Fruit fly (Drosophila melanogaster): ENCODE results near the gene PGRP-LB.

The PGRP-LB gene

DNA sequence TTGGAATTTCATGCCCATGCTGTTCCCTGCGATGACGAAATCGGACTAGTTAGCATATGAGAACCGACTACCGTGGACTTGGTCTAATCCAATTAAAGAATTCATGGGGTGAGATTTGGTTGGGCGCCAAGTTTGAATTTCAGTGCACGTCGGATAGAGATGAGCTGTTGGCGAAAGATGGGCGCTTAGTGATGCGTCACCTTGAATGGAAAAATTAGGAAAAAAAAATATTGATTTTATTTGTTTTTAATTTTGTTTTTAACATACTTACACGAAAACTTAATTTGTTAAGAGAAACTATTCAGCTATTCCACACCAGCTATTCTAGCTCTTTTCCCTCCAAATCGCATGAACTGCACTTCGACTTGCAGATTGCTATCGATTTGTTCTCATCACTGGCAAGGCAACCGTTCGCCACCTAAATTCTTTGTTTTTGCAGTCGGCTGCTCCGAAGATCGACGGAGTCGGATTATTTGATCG is 38.7 kb downstream of the PGRP-LB start, which contains the start of the genes ninaG and Sptz (continued):
- TF ChIP-seq kay (GFP tag; optimal IDR thresholded peaks at IDR 0.05), result peak; percentile 93
- TF ChIP-seq sim (GFP tag; IDR thresholded peaks at IDR 0.05), result peak; percentile 80
- TF ChIP-seq CG1792 (GFP tag; optimal IDR thresholded peaks at IDR 0.05), result peak; percentile 84
- TF ChIP-seq Rfx (GFP tag; IDR thresholded peaks at IDR 0.05), result peak; percentile 98
- TF ChIP-seq caup (GFP tag; optimal IDR thresholded peaks at IDR 0.05; ENCODE audit: severe bottlenecking), result peak; percentile 84
- no peak for TF ChIP-seq fru (optimal IDR thresholded peaks at IDR 0.05)
- peak; percentile 87 for TF ChIP-seq CG11723 (GFP tag; optimal IDR thresholded peaks at IDR 0.05)
- peak; percentile 89 for TF ChIP-seq CG11504 (tag; optimal IDR thresholded peaks at IDR 0.05)
- no peak for TF ChIP-seq MESR4 (GFP tag; optimal IDR thresholded peaks at IDR 0.05)
- peak; percentile 75 for TF ChIP-seq CG15011 (GFP tag; optimal IDR thresholded peaks at IDR 0.05)
- TF ChIP-seq Dbx (GFP tag; IDR thresholded peaks at IDR 0.05), result peak; percentile 96
- TF ChIP-seq crp (GFP tag; optimal IDR thresholded peaks at IDR 0.05), result peak in 1 of 2 experiments; percentile 78
- peak; percentile 97 for TF ChIP-seq zfh2 (GFP tag; optimal IDR thresholded peaks at IDR 0.05)
- peak; percentile 96 for TF ChIP-seq pho (GFP tag; optimal IDR thresholded peaks at IDR 0.05)
- peak; percentile 70 for TF ChIP-seq CG13296 (GFP tag; optimal IDR thresholded peaks at IDR 0.05)
- no peak for TF ChIP-seq sc (optimal IDR thresholded peaks at IDR 0.05)
- peak; percentile 81 for TF ChIP-seq sc (GFP tag; optimal IDR thresholded peaks at IDR 0.05)
- TF ChIP-seq bigmax (GFP tag; optimal IDR thresholded peaks at IDR 0.05), result peak; percentile 18
- TF ChIP-seq Trl (optimal IDR thresholded peaks at IDR 0.05), result no peak
- TF ChIP-seq Trl (GFP tag; optimal IDR thresholded peaks at IDR 0.05), result peak; percentile 96
- peak; percentile 80 for TF ChIP-seq Hey (tag; optimal IDR thresholded peaks at IDR 0.05)
- TF ChIP-seq CG11085 (GFP tag; IDR thresholded peaks at IDR 0.05), result peak; percentile 94
- TF ChIP-seq Dip2 (GFP tag; IDR thresholded peaks at IDR 0.05), result peak; percentile 43; the same call in 1 of the 2 replicates
- peak; percentile 52 for TF ChIP-seq CG6765 (GFP tag; optimal IDR thresholded peaks at IDR 0.05)
- peak; percentile 64 for TF ChIP-seq CG4328 (GFP tag; optimal IDR thresholded peaks at IDR 0.05)
- TF ChIP-seq ato (GFP tag; IDR thresholded peaks at IDR 0.05; ENCODE audit: partially characterized antibody), result no peak
- TF ChIP-seq CG12299 (tag; optimal IDR thresholded peaks at IDR 0.05), result peak; percentile 80
- TF ChIP-seq CG4424 (GFP tag; optimal IDR thresholded peaks at IDR 0.05), result peak; percentile 95
- peak; percentile 96 for TF ChIP-seq Optix (GFP tag; IDR thresholded peaks at IDR 0.05)
- TF ChIP-seq cad (GFP tag; optimal IDR thresholded peaks at IDR 0.05), result no peak
- peak; percentile 78; the same call in 1 of the 2 replicates for TF ChIP-seq aop (GFP tag; IDR thresholded peaks at IDR 0.05)
- peak; percentile 96 for TF ChIP-seq CG32772 (GFP tag; IDR thresholded peaks at IDR 0.05)
- TF ChIP-seq gce (GFP tag; IDR thresholded peaks at IDR 0.05), result peak; percentile 87
- TF ChIP-seq Dfd (GFP tag; optimal IDR thresholded peaks at IDR 0.05), result no peak
- peak; percentile 95 for TF ChIP-seq Hr3 (GFP tag; optimal IDR thresholded peaks at IDR 0.05)
- peak; percentile 97 for TF ChIP-seq lmd (GFP tag; IDR thresholded peaks at IDR 0.05)
- TF ChIP-seq CG2199 (GFP tag; IDR thresholded peaks at IDR 0.05), result peak; percentile 95; the same call in 2 of the 3 replicates
- TF ChIP-seq lab (GFP tag; optimal IDR thresholded peaks at IDR 0.05), result peak; percentile 94
- TF ChIP-seq klu (GFP tag; IDR thresholded peaks at IDR 0.05), result peak; percentile 94
- peak; percentile 71 for TF ChIP-seq CG7987 (GFP tag; optimal IDR thresholded peaks at IDR 0.05)
- peak; percentile 91 for TF ChIP-seq CG30431 (GFP tag; optimal IDR thresholded peaks at IDR 0.05)
- TF ChIP-seq pros (GFP tag; optimal IDR thresholded peaks at IDR 0.05), result no peak
- TF ChIP-seq stwl (tag; optimal IDR thresholded peaks at IDR 0.05), result no peak
- peak; percentile 85 for TF ChIP-seq CG8388 (GFP tag; optimal IDR thresholded peaks at IDR 0.05)
- peak; percentile 94 for TF ChIP-seq pnt (GFP tag; optimal IDR thresholded peaks at IDR 0.05)
- peak; percentile 86 for TF ChIP-seq CG1603 (tag; optimal IDR thresholded peaks at IDR 0.05)
- TF ChIP-seq E2f1 (GFP tag; IDR thresholded peaks at IDR 0.05), result peak; percentile 94
- TF ChIP-seq CG2889 (GFP tag; IDR thresholded peaks at IDR 0.05), result peak; percentile 92
- peak; percentile 83 for TF ChIP-seq CG3407 (GFP tag; optimal IDR thresholded peaks at IDR 0.05)
- TF ChIP-seq CG10462 (GFP tag; optimal IDR thresholded peaks at IDR 0.05), result peak; percentile 95
- TF ChIP-seq Ravus (GFP tag; IDR thresholded peaks at IDR 0.05), result peak; percentile 85
- TF ChIP-seq psq (GFP tag; optimal IDR thresholded peaks at IDR 0.05), result peak; percentile 84
